Worm (Caenorhabditis elegans): ENCODE results near the gene C34C6.3.

C34C6.3 gene

ce11 chrII:8691344-8691960 lies at the start of gene C34C6.3:
Gene C34C6.3 (plus strand): TSS chrII:8691910.
- no peak for TF ChIP-seq F13H6.1 (tag; optimal IDR thresholded peaks at IDR 0.05)
- no peak for TF ChIP-seq unc-62 (GFP tag; optimal IDR thresholded peaks at IDR 0.05)

- TF ChIP-seq nhr-6 (tag; optimal IDR thresholded peaks at IDR 0.05), result no peak
- TF ChIP-seq alr-1 (tag; optimal IDR thresholded peaks at IDR 0.05), result no peak
- TF ChIP-seq egl-27 (tag; optimal IDR thresholded peaks at IDR 0.05), result no peak
- no peak for TF ChIP-seq ztf-4 (tag; optimal IDR thresholded peaks at IDR 0.05)
- no peak for TF ChIP-seq C34F6.9 (tag; optimal IDR thresholded peaks at IDR 0.05)
- no peak for TF ChIP-seq lin-13 (GFP tag; optimal IDR thresholded peaks at IDR 0.05)
- TF ChIP-seq lsy-2 (tag; optimal IDR thresholded peaks at IDR 0.05), result no peak
- no peak for TF ChIP-seq ceh-16 (tag; optimal IDR thresholded peaks at IDR 0.05)
- no peak for TF ChIP-seq unc-62 (GFP tag; optimal IDR thresholded peaks at IDR 0.05)
- TF ChIP-seq Y55F3AM.14 (GFP tag; optimal IDR thresholded peaks at IDR 0.05), result no peak
- TF ChIP-seq ztf-11 (tag; optimal IDR thresholded peaks at IDR 0.05), result no peak
- no peak for TF ChIP-seq ZK546.5 (tag; optimal IDR thresholded peaks at IDR 0.05)
- TF ChIP-seq nhr-77 (tag; optimal IDR thresholded peaks at IDR 0.05), result no peak
- TF ChIP-seq nhr-23 (tag; optimal IDR thresholded peaks at IDR 0.05), result no peak
- TF ChIP-seq ama-1 (optimal IDR thresholded peaks at IDR 0.05), result no peak
- no peak for TF ChIP-seq unc-55 (GFP tag; optimal IDR thresholded peaks at IDR 0.05)
Measured at ce11 chrII:8642376-8642775, 49.3 kb upstream of the C34C6.3 start.

ce11 chrII:8643627-8644356 lies 47.9 kb upstream of the C34C6.3 start:
- TF ChIP-seq nhr-6 (tag; optimal IDR thresholded peaks at IDR 0.05), result no peak
- TF ChIP-seq F13H6.1 (tag; optimal IDR thresholded peaks at IDR 0.05), result peak; percentile 20

- TF ChIP-seq fos-1 (tag; optimal IDR thresholded peaks at IDR 0.05) (no peak), aly-2 (tag; optimal IDR thresholded peaks at IDR 0.05) (no peak), ztf-4 (tag; optimal IDR thresholded peaks at IDR 0.05) (no peak), dmd-4 (tag; optimal IDR thresholded peaks at IDR 0.05) (no peak), alr-1 (tag; optimal IDR thresholded peaks at IDR 0.05) (no peak), sma-3 (GFP tag; optimal IDR thresholded peaks at IDR 0.05) (no peak), nhr-129 (tag; optimal IDR thresholded peaks at IDR 0.05) (no peak), sem-4 (tag; optimal IDR thresholded peaks at IDR 0.05) (no peak), ceh-82 (tag; optimal IDR thresholded peaks at IDR 0.05) (no peak), R02D3.7 (tag; optimal IDR thresholded peaks at IDR 0.05) (no peak), unc-55 (GFP tag; optimal IDR thresholded peaks at IDR 0.05) (no peak), unc-62 (GFP tag; optimal IDR thresholded peaks at IDR 0.05) (no peak), nhr-21 (tag; optimal IDR thresholded peaks at IDR 0.05) (no peak)
Measured at ce11 chrII:8646437-8646836, 45.3 kb upstream of the C34C6.3 start.

- TF ChIP-seq mab-5 (tag; optimal IDR thresholded peaks at IDR 0.05) (no peak), ZK546.5 (tag; optimal IDR thresholded peaks at IDR 0.05) (no peak), nhr-77 (tag; optimal IDR thresholded peaks at IDR 0.05) (no peak), zag-1 (tag; optimal IDR thresholded peaks at IDR 0.05) (no peak), ceh-16 (tag; optimal IDR thresholded peaks at IDR 0.05) (no peak), alr-1 (tag; optimal IDR thresholded peaks at IDR 0.05) (no peak), sma-9 (GFP tag; optimal IDR thresholded peaks at IDR 0.05) (no peak), sma-9 (tag; optimal IDR thresholded peaks at IDR 0.05) (no peak), blmp-1 (tag; optimal IDR thresholded peaks at IDR 0.05; ENCODE audit: insufficient read depth) (no peak), ama-1 (optimal IDR thresholded peaks at IDR 0.05) (no peak), mdl-1 (tag; optimal IDR thresholded peaks at IDR 0.05) (no peak), egl-27 (tag; optimal IDR thresholded peaks at IDR 0.05) (no peak), F13H6.1 (tag; optimal IDR thresholded peaks at IDR 0.05) (no peak), Y55F3AM.14 (GFP tag; optimal IDR thresholded peaks at IDR 0.05) (no peak), nhr-237 (tag; optimal IDR thresholded peaks at IDR 0.05) (no peak), C34F6.9 (tag; optimal IDR thresholded peaks at IDR 0.05) (no peak), unc-62 (GFP tag; optimal IDR thresholded peaks at IDR 0.05) (no peak), fos-1 (tag; optimal IDR thresholded peaks at IDR 0.05) (no peak), ztf-11 (tag; optimal IDR thresholded peaks at IDR 0.05) (no peak), nhr-11 (tag; optimal IDR thresholded peaks at IDR 0.05) (no peak), unc-55 (GFP tag; optimal IDR thresholded peaks at IDR 0.05) (no peak)
Measured at ce11 chrII:8648843-8649242, 42.9 kb upstream of the C34C6.3 start.
